Worm (Caenorhabditis elegans) whole organism, mixed stage, embryonic: Measurements from ENCODE around the gene dod-20.

ENCODE experiments used
- M03D4.4 ChIP-seq: sonication (generic microtip); optimal IDR thresholded peaks from 2 replicates; lab custom pipeline; 2017; ENCODE audit warnings: mild to moderate bottlenecking, missing genetic modification characterization, missing compliant biosample characterization
- bed-3 ChIP-seq: fragments of 200-800 bp; sonication (Bioruptor generic); optimal IDR thresholded peaks from 3 replicates; lab custom pipeline; 2018; ENCODE audit warnings: mild to moderate bottlenecking, missing genetic modification characterization, moderate library complexity, missing compliant biosample characterization
- blmp-1 ChIP-seq: fragments of 150-350 bp; optimal IDR thresholded peaks from 2 replicates; lab custom pipeline; 2014; ENCODE audit warnings: missing biosample characterization, missing genetic modification characterization
- ceh-39 ChIP-seq: fragments of 150-350 bp; optimal IDR thresholded peaks from 2 replicates; lab custom pipeline; 2014; ENCODE audit warnings: missing biosample characterization, missing genetic modification characterization
- ceh-43 ChIP-seq: fragments of 200-800 bp; sonication (Bioruptor generic); optimal IDR thresholded peaks from 2 replicates; lab custom pipeline; 2018; ENCODE audit warnings: mild to moderate bottlenecking, missing genetic modification characterization, moderate library complexity, missing compliant biosample characterization
- ceh-83 ChIP-seq: fragments of 200-800 bp; sonication (Bioruptor generic); optimal IDR thresholded peaks from 2 replicates; lab custom pipeline; 2018; ENCODE audit warnings: mild to moderate bottlenecking, missing genetic modification characterization, missing compliant biosample characterization
- ces-1 ChIP-seq: fragments of 150-350 bp; optimal IDR thresholded peaks from 2 replicates; lab custom pipeline; 2014; ENCODE audit warnings: missing biosample characterization, missing genetic modification reagents, missing genetic modification characterization
- cnd-1 ChIP-seq: fragments of 200-800 bp; sonication (Bioruptor generic); optimal IDR thresholded peaks from 2 replicates; lab custom pipeline; 2018; ENCODE audit warnings: mild to moderate bottlenecking, missing genetic modification characterization, missing compliant biosample characterization
- drap-1 ChIP-seq: fragments of 200-800 bp; sonication (Bioruptor generic); optimal IDR thresholded peaks from 3 replicates; lab custom pipeline; 2018; ENCODE audit warnings: mild to moderate bottlenecking, missing genetic modification characterization, missing compliant biosample characterization
- elt-1 ChIP-seq: sonication (generic microtip); optimal IDR thresholded peaks from 2 replicates; lab custom pipeline; 2017; ENCODE audit warnings: missing genetic modification characterization, mild to moderate bottlenecking, missing compliant biosample characterization, antibody characterized with exemption, moderate library complexity, borderline replicate concordance; ENCODE audit not compliant: insufficient read depth
- elt-3 ChIP-seq: fragments of 150-350 bp; optimal IDR thresholded peaks from 2 replicates; lab custom pipeline; 2014; ENCODE audit warnings: missing biosample characterization, missing genetic modification characterization
- flh-1 ChIP-seq: fragments of 200-800 bp; sonication (Bioruptor generic); optimal IDR thresholded peaks from 2 replicates; lab custom pipeline; 2018; ENCODE audit warnings: mild to moderate bottlenecking, missing genetic modification characterization, moderate library complexity, missing compliant biosample characterization
- ham-2 ChIP-seq: fragments of 200-800 bp; sonication (Bioruptor generic); optimal IDR thresholded peaks from 2 replicates; lab custom pipeline; 2018; ENCODE audit warnings: mild to moderate bottlenecking, missing genetic modification characterization, missing compliant biosample characterization
- hlh-1 ChIP-seq: fragments of 150-350 bp; optimal IDR thresholded peaks from 2 replicates; lab custom pipeline; 2014; ENCODE audit warnings: missing biosample characterization, missing genetic modification reagents, missing genetic modification characterization
- lin-13 ChIP-seq: fragments of 150-350 bp; optimal IDR thresholded peaks from 2 replicates; lab custom pipeline; 2014; ENCODE audit warnings: missing biosample characterization, missing genetic modification characterization
- lin-32 ChIP-seq: fragments of 200-800 bp; sonication (Bioruptor generic); optimal IDR thresholded peaks from 2 replicates; lab custom pipeline; 2018; ENCODE audit warnings: mild to moderate bottlenecking, missing genetic modification characterization, missing compliant biosample characterization
- lsy-2 ChIP-seq: fragments of 150-350 bp; optimal IDR thresholded peaks from 2 replicates; lab custom pipeline; 2014; ENCODE audit warnings: missing biosample characterization, missing genetic modification characterization
- mab-5 ChIP-seq: fragments of 150-350 bp; optimal IDR thresholded peaks from 2 replicates; lab custom pipeline; 2014; ENCODE audit warnings: missing biosample characterization, missing genetic modification characterization
- mep-1 ChIP-seq: fragments of 150-350 bp; optimal IDR thresholded peaks from 2 replicates; lab custom pipeline; 2017; ENCODE audit warnings: missing biosample characterization, missing genetic modification reagents, missing genetic modification characterization, inconsistent platforms
- mls-2 ChIP-seq: sonication (generic microtip); optimal IDR thresholded peaks from 2 replicates; lab custom pipeline; 2016; ENCODE audit warnings: mild to moderate bottlenecking, missing genetic modification characterization, moderate library complexity, missing compliant biosample characterization
- nhr-12 ChIP-seq: fragments of 150-350 bp; optimal IDR thresholded peaks from 2 replicates; lab custom pipeline; 2014; ENCODE audit warnings: missing biosample characterization, missing genetic modification characterization
- nhr-2 ChIP-seq: fragments of 150-350 bp; optimal IDR thresholded peaks from 2 replicates; lab custom pipeline; 2014; ENCODE audit warnings: missing biosample characterization, missing genetic modification characterization
- nhr-237 ChIP-seq: fragments of 150-350 bp; optimal IDR thresholded peaks from 2 replicates; lab custom pipeline; 2014; ENCODE audit warnings: missing biosample characterization, missing genetic modification characterization
- nhr-28 ChIP-seq: fragments of 150-350 bp; optimal IDR thresholded peaks from 2 replicates; lab custom pipeline; 2014; ENCODE audit warnings: missing biosample characterization, missing genetic modification characterization
- nhr-76 ChIP-seq: sonication (generic microtip); optimal IDR thresholded peaks from 2 replicates; lab custom pipeline; 2017; ENCODE audit warnings: missing biosample characterization, missing genetic modification characterization
- pha-4 ChIP-seq: fragments of 150-350 bp; optimal IDR thresholded peaks from 2 replicates; lab custom pipeline; 2018; ENCODE audit warnings: missing biosample characterization, missing genetic modification reagents, missing genetic modification characterization
- sem-2 ChIP-seq: fragments of 200-800 bp; sonication (Bioruptor generic); optimal IDR thresholded peaks from 2 replicates; lab custom pipeline; 2018; ENCODE audit warnings: mild to moderate bottlenecking, missing genetic modification characterization, missing compliant biosample characterization
- snpc-4 ChIP-seq: fragments of 150-350 bp; optimal IDR thresholded peaks from 2 replicates; lab custom pipeline; 2014; ENCODE audit warnings: missing biosample characterization, missing genetic modification characterization
- sptf-1 ChIP-seq: sonication (generic microtip); optimal IDR thresholded peaks from 2 replicates; lab custom pipeline; 2017; ENCODE audit warnings: mild to moderate bottlenecking, missing genetic modification characterization, moderate library complexity, missing compliant biosample characterization
- tbx-8 ChIP-seq: fragments of 200-800 bp; sonication (Bioruptor generic); optimal IDR thresholded peaks from 2 replicates; lab custom pipeline; 2018; ENCODE audit warnings: mild to moderate bottlenecking, missing genetic modification characterization, moderate library complexity, missing compliant biosample characterization
- unc-39 ChIP-seq: fragments of 150-350 bp; optimal IDR thresholded peaks from 2 replicates; lab custom pipeline; 2014; ENCODE audit warnings: missing biosample characterization, missing genetic modification characterization
- zip-8 ChIP-seq: fragments of 150-350 bp; optimal IDR thresholded peaks from 2 replicates; lab custom pipeline; 2014; ENCODE audit warnings: missing biosample characterization, missing genetic modification characterization
- ztf-11 ChIP-seq: fragments of 150-350 bp; optimal IDR thresholded peaks from 2 replicates; lab custom pipeline; 2014; ENCODE audit warnings: missing biosample characterization, missing genetic modification characterization

dod-20 gene

DNA sequence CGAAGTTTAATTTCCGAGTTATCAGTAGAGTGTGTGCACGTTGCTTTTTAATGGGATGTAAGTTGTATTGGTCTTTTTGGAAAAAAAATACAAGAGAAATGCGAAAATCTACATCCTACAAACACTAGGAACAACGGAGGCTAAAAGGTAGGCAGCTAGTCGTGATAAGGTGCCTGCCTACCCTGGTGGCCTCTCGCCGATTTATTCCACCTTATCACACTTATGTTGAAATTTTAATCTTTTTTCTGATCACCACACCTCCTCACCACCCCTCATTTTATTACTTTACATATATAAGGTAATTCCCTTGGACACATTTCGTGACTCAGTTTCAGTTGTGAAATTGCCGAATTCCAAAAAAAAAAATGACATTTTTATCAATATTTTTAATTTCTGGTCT, at the start of gene dod-20:
TSS of gene dod-20 (plus strand) at position 301 of the 400 bp plus-strand sequence.
- TF ChIP-seq drap-1 (GFP tag; lab: Kevin White, UChicago) (no peak), ztf-11 (tag; lab: Kevin White, UChicago) (no peak), zip-8 (tag; lab: Kevin White, UChicago) (no peak), ces-1 (no peak), ham-2 (GFP tag; lab: Kevin White, UChicago) (no peak), sptf-1 (tag; lab: Kevin White, UChicago) (no peak), unc-39 (tag; lab: Kevin White, UChicago) (no peak), nhr-28 (tag; lab: Kevin White, UChicago) (no peak), flh-1 (no peak), M03D4.4 (tag; lab: Kevin White, UChicago) (no peak), elt-3 (tag; lab: Kevin White, UChicago) (no peak), tbx-8 (GFP tag; lab: Kevin White, UChicago) (no peak), bed-3 (GFP tag; lab: Kevin White, UChicago) (no peak), nhr-237 (tag; lab: Kevin White, UChicago) (no peak), mab-5 (tag; lab: Kevin White, UChicago) (no peak), lin-32 (no peak)

DNA sequence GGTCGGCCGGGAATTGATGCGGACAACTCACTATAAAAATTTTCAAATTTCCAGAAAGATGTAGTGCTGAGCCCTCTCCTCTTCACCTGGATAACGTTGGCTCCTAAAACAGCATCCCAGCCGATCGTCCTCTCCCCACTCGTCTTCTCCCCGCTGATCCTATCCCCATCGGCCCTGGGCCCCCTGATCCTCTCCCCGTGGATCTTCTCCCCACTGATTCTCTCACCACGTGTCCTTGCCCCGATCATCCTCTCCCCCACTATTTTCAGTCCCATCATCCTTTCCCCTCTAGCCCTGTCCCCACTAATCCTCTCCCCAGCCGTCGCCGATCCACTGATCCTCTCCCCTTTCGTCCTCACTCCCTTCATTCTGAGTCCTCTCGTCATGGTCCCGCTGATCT, 49.0 kb upstream of the dod-20 start:
- TF ChIP-seq cnd-1 (tag; lab: Kevin White, UChicago): no peak
- TF ChIP-seq, all 35 proteins: peak for 0

DNA sequence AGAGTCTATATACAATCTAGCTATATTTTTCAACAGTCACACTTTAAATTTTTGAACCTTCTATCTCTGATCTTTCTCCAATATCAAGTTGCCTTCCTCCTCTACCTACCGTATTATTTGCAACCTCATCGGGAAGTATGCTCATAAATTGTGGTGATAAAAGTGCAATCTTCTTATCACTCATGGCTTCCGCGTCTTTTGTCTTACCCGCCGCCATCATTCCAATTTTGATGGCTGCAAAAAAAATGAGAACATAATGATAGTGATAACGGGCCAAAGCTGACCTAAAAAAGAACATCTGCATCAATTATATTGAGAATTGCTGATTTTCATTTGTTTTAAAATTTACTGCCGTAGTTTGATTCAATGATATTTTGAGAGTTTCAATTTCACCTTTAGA, 45.4 kb upstream of the dod-20 start:
- no peak for TF ChIP-seq lin-32
- TF ChIP-seq lin-13 (tag; lab: Kevin White, UChicago): no peak
- TF ChIP-seq nhr-28 (tag; lab: Kevin White, UChicago): no peak
- no peak for TF ChIP-seq blmp-1
- TF ChIP-seq snpc-4 (tag; lab: Kevin White, UChicago): no peak
- TF ChIP-seq pha-4 (tag; lab: Kevin White, UChicago): no peak
- TF ChIP-seq elt-3 (tag; lab: Kevin White, UChicago): no peak
- TF ChIP-seq zip-8 (tag; lab: Kevin White, UChicago): no peak
- no peak for TF ChIP-seq ceh-43 (GFP tag; lab: Kevin White, UChicago)
- TF ChIP-seq ceh-83 (GFP tag; lab: Kevin White, UChicago): no peak
- no peak for TF ChIP-seq ztf-11 (tag; lab: Kevin White, UChicago)
- TF ChIP-seq hlh-1: no peak
- no peak for TF ChIP-seq mab-5 (tag; lab: Kevin White, UChicago)
- TF ChIP-seq bed-3 (GFP tag; lab: Kevin White, UChicago): no peak
- no peak for TF ChIP-seq M03D4.4 (tag; lab: Kevin White, UChicago)
- TF ChIP-seq ceh-39 (tag; lab: Kevin White, UChicago): no peak
- TF ChIP-seq mls-2 (tag; lab: Kevin White, UChicago): no peak
- TF ChIP-seq lsy-2 (tag; lab: Kevin White, UChicago): no peak

DNA sequence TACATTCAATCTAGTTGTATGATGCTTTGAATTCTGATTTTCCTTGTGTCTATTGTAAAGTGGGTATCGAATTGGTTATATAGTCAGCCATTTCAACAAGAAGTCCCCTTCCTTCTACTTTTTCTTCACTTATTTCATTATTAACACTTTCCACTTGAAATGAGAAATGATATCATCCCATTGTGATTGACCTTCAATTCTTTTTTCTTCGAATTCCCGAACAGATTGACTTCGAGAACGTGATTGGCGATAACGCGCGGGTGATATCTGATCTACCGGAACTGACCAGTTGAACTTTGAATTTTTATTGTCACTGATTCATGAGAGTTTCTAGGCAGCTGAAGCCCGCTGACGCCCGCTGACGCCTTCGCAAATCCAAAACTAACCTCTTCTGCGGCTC, 44.0 kb upstream of the dod-20 start:
- TF ChIP-seq elt-3 (tag; lab: Kevin White, UChicago) (no peak), lsy-2 (tag; lab: Kevin White, UChicago) (no peak), flh-1 (no peak), nhr-237 (tag; lab: Kevin White, UChicago) (no peak), ceh-43 (GFP tag; lab: Kevin White, UChicago) (no peak), nhr-76 (tag; lab: Kevin White, UChicago) (no peak), blmp-1 (no peak)

DNA sequence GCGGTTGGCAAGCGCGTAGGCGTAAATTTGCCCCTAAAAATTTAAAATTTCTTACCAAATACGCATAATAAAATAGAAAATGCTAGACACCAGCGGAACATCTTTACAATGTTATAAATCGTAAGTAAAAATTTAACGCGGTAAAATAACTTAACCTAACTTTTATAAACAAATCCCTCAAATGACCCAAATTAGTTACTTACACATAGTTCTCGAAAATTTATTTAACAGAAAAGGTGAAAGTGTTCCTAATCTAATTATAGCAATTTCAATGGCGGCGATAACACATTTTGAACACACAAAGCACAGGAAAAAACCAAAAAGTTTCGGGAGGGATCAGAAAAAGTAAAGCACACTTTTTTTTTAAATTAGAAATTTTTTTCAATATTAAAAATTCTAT, 42.0 kb upstream of the dod-20 start, which contains the start of gene mltn-8:
TSS of gene mltn-8 (minus strand) at position 101 of the 400 bp plus-strand sequence.
- TF ChIP-seq sem-2 (GFP tag; lab: Kevin White, UChicago) (no peak), pha-4 (tag; lab: Kevin White, UChicago) (no peak), nhr-237 (tag; lab: Kevin White, UChicago) (no peak), nhr-2 (tag; lab: Kevin White, UChicago) (no peak), lsy-2 (tag; lab: Kevin White, UChicago) (no peak), elt-1 (no peak), mls-2 (tag; lab: Kevin White, UChicago) (no peak), cnd-1 (tag; lab: Kevin White, UChicago) (no peak), sptf-1 (tag; lab: Kevin White, UChicago) (no peak), bed-3 (GFP tag; lab: Kevin White, UChicago) (no peak), ceh-83 (GFP tag; lab: Kevin White, UChicago) (no peak), ztf-11 (tag; lab: Kevin White, UChicago) (no peak), blmp-1 (no peak), nhr-12 (no peak), mep-1 (tag; lab: Kevin White, UChicago) (no peak), nhr-76 (tag; lab: Kevin White, UChicago) (no peak), nhr-28 (tag; lab: Kevin White, UChicago) (no peak), lin-32 (no peak), ces-1 (no peak), elt-3 (tag; lab: Kevin White, UChicago) (no peak)
